Fruit fly (Drosophila melanogaster) whole organism, pupa: ENCODE measurements around the gene ase.
A peak's percentile ranks its signal among the peaks of the same experiment; 100 is the strongest.

Source experiments
- CG10348 ChIP-seq: fragments of 200-800 bp; sonication (Bioruptor generic); IDR thresholded peaks from 2 replicates; pipeline ENCODE4 v1.3.6; 2022; ENCODE audit warnings: missing biosample characterization, missing genetic modification characterization
- CG12605 ChIP-seq: fragments of 200-800 bp; sonication (Bioruptor generic); IDR thresholded peaks from 2 replicates; pipeline ENCODE4 v1.3.6; 2022; ENCODE audit warnings: missing biosample characterization, missing genetic modification characterization
- CG13204 ChIP-seq: fragments of 200-800 bp; sonication (Bioruptor generic); optimal IDR thresholded peaks from 2 replicates; lab custom pipeline; 2018; ENCODE audit warnings: missing biosample characterization, mild to moderate bottlenecking, missing genetic modification characterization, moderate library complexity
- CG14655 ChIP-seq: fragments of 200-800 bp; sonication (Bioruptor generic); optimal IDR thresholded peaks from 3 replicates; lab custom pipeline; 2017; ENCODE audit warnings: mild to moderate bottlenecking, missing biosample characterization, missing genetic modification reagents, missing genetic modification characterization
- CG15710 ChIP-seq: fragments of 200-800 bp; sonication (Bioruptor generic); optimal IDR thresholded peaks from 2 replicates; lab custom pipeline; 2018; ENCODE audit warnings: missing biosample characterization, mild to moderate bottlenecking, missing genetic modification characterization, moderate library complexity
- CG17806 ChIP-seq: fragments of 200-800 bp; sonication (Bioruptor generic); optimal IDR thresholded peaks from 2 replicates; lab custom pipeline; 2018; ENCODE audit warnings: missing biosample characterization, mild to moderate bottlenecking, missing genetic modification characterization, moderate library complexity
- CG32121 ChIP-seq: fragments of 200-800 bp; sonication (Bioruptor generic); IDR thresholded peaks from 2 replicates; pipeline ENCODE4 v1.3.6; 2022; ENCODE audit warnings: missing biosample characterization, missing genetic modification characterization
- CG34367 ChIP-seq: fragments of 200-800 bp; sonication (Bioruptor generic); optimal IDR thresholded peaks from 2 replicates; lab custom pipeline; 2018; ENCODE audit warnings: missing biosample characterization, mild to moderate bottlenecking, missing genetic modification characterization
- CG4496 ChIP-seq: fragments of 200-800 bp; sonication (Bioruptor generic); IDR thresholded peaks from 3 replicates; pipeline ENCODE4 v1.3.6; 2022; ENCODE audit warnings: missing biosample characterization, missing genetic modification characterization
- CG8159 ChIP-seq: fragments of 200-800 bp; sonication (Bioruptor generic); optimal IDR thresholded peaks from 3 replicates; lab custom pipeline; 2018; ENCODE audit warnings: missing biosample characterization, mild to moderate bottlenecking, missing genetic modification characterization, moderate library complexity
- CG8301 ChIP-seq: fragments of 200-800 bp; sonication (Bioruptor generic); optimal IDR thresholded peaks from 2 replicates; lab custom pipeline; 2018; ENCODE audit warnings: missing biosample characterization, mild to moderate bottlenecking, missing genetic modification characterization
- CG9948 ChIP-seq: fragments of 200-800 bp; sonication (Bioruptor generic); optimal IDR thresholded peaks from 2 replicates; lab custom pipeline; 2018; ENCODE audit warnings: missing biosample characterization, mild to moderate bottlenecking, missing genetic modification characterization, moderate library complexity
- D1 ChIP-seq: fragments of 200-800 bp; sonication (Bioruptor generic); optimal IDR thresholded peaks from 2 replicates; lab custom pipeline; 2018; ENCODE audit warnings: missing biosample characterization, mild to moderate bottlenecking, missing genetic modification characterization, moderate library complexity
- EcR ChIP-seq: fragments of 200-800 bp; sonication (Bioruptor generic); optimal IDR thresholded peaks from 3 replicates; lab custom pipeline; 2019; ENCODE audit warnings: missing biosample characterization, missing genetic modification characterization, mild to moderate bottlenecking, moderate library complexity, missing genetic modification reagents
- Ets98B ChIP-seq: fragments of 200-800 bp; sonication (Bioruptor generic); IDR thresholded peaks from 2 replicates; pipeline ENCODE4 v1.3.6; 2022; ENCODE audit warnings: missing biosample characterization, missing genetic modification characterization
- Pif1A ChIP-seq: fragments of 200-800 bp; sonication (Bioruptor generic); optimal IDR thresholded peaks from 3 replicates; lab custom pipeline; 2016; ENCODE audit warnings: missing biosample characterization, missing genetic modification characterization
- Pif1B ChIP-seq: fragments of 200-800 bp; sonication (Bioruptor generic); optimal IDR thresholded peaks from 3 replicates; lab custom pipeline; 2016; ENCODE audit warnings: missing biosample characterization, missing genetic modification characterization
- Snoo ChIP-seq: fragments of 200-800 bp; sonication (Bioruptor generic); optimal IDR thresholded peaks from 3 replicates; lab custom pipeline; 2017; ENCODE audit warnings: missing biosample characterization, mild to moderate bottlenecking, missing genetic modification characterization, inconsistent platforms
- fd96Ca ChIP-seq: fragments of 200-800 bp; sonication (Bioruptor generic); IDR thresholded peaks from 3 replicates; pipeline ENCODE4 v1.3.6; 2022; ENCODE audit warnings: missing biosample characterization, missing genetic modification characterization
- gl ChIP-seq: fragments of 200-800 bp; sonication (Bioruptor generic); optimal IDR thresholded peaks from 2 replicates; lab custom pipeline; 2018; ENCODE audit warnings: missing biosample characterization, mild to moderate bottlenecking, missing genetic modification characterization
- rn ChIP-seq: fragments of 200-800 bp; sonication (Bioruptor generic); IDR thresholded peaks from 2 replicates; pipeline ENCODE4 v1.3.6; 2022; ENCODE audit warnings: missing biosample characterization, missing genetic modification characterization

Gene ase

DNA sequence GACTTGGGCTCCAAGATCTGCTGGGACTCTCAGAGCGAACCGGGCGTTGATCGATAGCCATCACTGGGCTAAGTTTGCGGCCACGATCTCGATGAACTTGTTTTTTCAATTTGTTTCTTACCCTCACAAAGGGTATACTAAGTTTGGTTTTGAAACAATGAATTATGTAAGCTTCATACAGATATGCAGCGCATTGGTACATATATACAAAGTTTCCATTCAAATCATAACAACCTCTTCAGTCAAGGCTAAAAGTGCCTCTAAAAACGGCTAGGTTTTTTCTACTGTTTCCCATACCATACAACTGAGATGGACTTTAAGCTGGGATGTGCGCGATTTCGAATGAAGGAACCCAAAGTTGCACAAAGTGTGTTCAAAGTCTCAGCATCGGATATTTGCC lies 19.3 kb upstream of the ase start:
- no peak for TF ChIP-seq Ets98B (GFP tag; lab: Robert Waterston, UW)
- no peak for TF ChIP-seq fd96Ca (GFP tag; lab: Robert Waterston, UW)
- TF ChIP-seq CG8159 (tag; lab: Kevin White, UChicago), result peak; percentile 1

DNA sequence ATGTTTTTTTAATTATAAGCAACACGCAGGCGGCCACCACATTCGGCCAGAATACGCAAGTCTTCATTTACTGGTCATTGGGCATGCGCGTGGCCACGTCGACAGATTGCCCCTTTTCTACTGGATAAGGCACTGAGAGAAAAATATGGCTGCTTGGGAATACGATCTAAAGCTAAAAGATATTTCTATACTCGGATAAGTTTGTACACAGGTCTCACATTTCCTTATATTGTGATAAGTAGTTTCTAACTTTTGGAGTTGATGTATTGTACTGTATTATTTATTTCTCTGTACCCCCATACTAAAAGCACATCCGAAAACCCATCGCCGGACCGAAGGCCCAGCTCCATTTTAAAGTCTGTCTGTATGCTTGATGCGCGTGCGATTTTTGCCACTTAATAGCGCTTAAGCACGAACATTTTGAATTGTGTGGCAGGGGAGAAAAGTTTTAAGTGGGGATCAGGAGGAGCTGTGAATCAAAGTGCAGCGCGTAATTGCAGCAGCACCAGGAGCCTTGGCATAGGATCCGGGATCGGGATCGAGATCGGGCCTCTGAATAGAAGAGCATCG lies 16.5 kb upstream of the ase start:
- TF ChIP-seq CG9948 (tag; lab: Kevin White, UChicago) (peak; percentile 73), Ets98B (GFP tag; lab: Robert Waterston, UW) (no peak), CG14655 (GFP tag; lab: Kevin White, UChicago) (peak; percentile 61), fd96Ca (GFP tag; lab: Robert Waterston, UW) (no peak), Snoo (peak; percentile 40), Pif1B (GFP tag; lab: Kevin White, UChicago) (peak; percentile 70), D1 (tag; lab: Kevin White, UChicago) (peak; percentile 23), CG8159 (tag; lab: Kevin White, UChicago) (peak; percentile 80), CG12605 (no peak), CG10348 (GFP tag; lab: Robert Waterston, UW) (no peak), CG4496 (GFP tag; lab: Robert Waterston, UW) (peak; percentile 44; the same call in 1 of the 3 replicates), gl (tag; lab: Kevin White, UChicago) (peak; percentile 60), Pif1A (GFP tag; lab: Kevin White, UChicago) (peak; percentile 46), CG15710 (tag; lab: Kevin White, UChicago) (peak; percentile 78), CG32121 (GFP tag; lab: Robert Waterston, UW) (no peak), EcR (no peak), CG34367 (peak; percentile 74), CG17806 (tag; lab: Kevin White, UChicago) (peak; percentile 80), CG8301 (tag; lab: Kevin White, UChicago) (peak; percentile 28), CG13204 (peak; percentile 11), rn (GFP tag; lab: Robert Waterston, UW) (no peak)

DNA sequence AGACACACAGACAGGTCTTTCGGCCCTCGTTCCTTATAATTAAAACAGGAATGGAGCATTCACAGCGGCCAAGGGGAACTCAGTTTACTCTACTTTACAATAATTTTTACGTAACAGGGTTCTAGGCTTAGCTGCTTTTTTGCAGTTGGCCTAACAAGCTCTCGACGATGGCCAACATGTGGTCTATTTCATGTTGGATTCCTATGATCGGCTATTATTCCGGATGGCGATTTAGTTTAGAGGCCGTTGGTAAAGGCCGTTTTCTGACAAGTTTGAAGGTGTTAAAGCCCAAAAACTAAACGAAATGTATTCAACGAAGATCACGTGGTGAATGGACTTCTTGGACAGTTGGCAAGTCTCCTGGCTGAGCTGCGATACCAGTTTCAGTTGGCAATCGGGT lies 14.5 kb upstream of the ase start:
- TF ChIP-seq EcR (peak; percentile 44), CG12605 (no peak), CG4496 (GFP tag; lab: Robert Waterston, UW) (no peak), CG14655 (GFP tag; lab: Kevin White, UChicago) (peak; percentile 13), Pif1B (GFP tag; lab: Kevin White, UChicago) (no peak), CG10348 (GFP tag; lab: Robert Waterston, UW) (no peak), CG13204 (no peak), CG8159 (tag; lab: Kevin White, UChicago) (peak; percentile 51), Snoo (peak; percentile 38), CG15710 (tag; lab: Kevin White, UChicago) (peak; percentile 40), gl (tag; lab: Kevin White, UChicago) (no peak), Ets98B (GFP tag; lab: Robert Waterston, UW) (no peak), CG32121 (GFP tag; lab: Robert Waterston, UW) (no peak), CG9948 (tag; lab: Kevin White, UChicago) (peak; percentile 1), CG17806 (tag; lab: Kevin White, UChicago) (no peak), CG8301 (tag; lab: Kevin White, UChicago) (peak; percentile 17), CG34367 (no peak)
- TF ChIP-seq, all 21 proteins: peak for 7

DNA sequence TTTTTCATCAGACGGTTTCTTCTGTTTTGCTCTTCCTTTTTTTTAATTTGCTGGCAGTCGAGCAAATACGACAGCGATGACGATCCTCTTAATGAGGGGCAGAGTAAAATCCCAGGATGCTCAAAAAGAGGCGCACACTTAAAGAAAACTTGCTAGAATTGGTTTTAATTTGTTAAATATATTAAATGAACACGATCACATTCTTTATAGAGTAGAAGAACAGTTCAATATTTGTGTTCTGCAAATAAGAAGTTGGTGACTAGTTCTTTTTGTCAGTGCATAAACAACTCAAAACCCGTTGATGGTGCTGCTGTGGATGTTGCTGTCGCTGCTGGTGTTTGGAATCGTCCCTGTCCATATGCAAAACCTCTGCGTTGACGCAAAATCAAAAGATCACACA lies 12.3 kb upstream of the ase start:
- TF ChIP-seq Pif1B (GFP tag; lab: Kevin White, UChicago), result peak; percentile 62
- TF ChIP-seq CG10348 (GFP tag; lab: Robert Waterston, UW), result no peak
- no peak for TF ChIP-seq D1 (tag; lab: Kevin White, UChicago)
- peak; percentile 73 for TF ChIP-seq CG8159 (tag; lab: Kevin White, UChicago)
- no peak for TF ChIP-seq CG32121 (GFP tag; lab: Robert Waterston, UW)
- peak; percentile 49 for TF ChIP-seq CG8301 (tag; lab: Kevin White, UChicago)
- peak; percentile 66 for TF ChIP-seq CG34367
- TF ChIP-seq CG4496 (GFP tag; lab: Robert Waterston, UW), result peak; percentile 41; the same call in 1 of the 3 replicates
- TF ChIP-seq rn (GFP tag; lab: Robert Waterston, UW), result no peak
- peak; percentile 61 for TF ChIP-seq CG9948 (tag; lab: Kevin White, UChicago)
- TF ChIP-seq CG15710 (tag; lab: Kevin White, UChicago), result peak; percentile 69
- TF ChIP-seq Pif1A (GFP tag; lab: Kevin White, UChicago), result peak; percentile 74
- TF ChIP-seq gl (tag; lab: Kevin White, UChicago), result peak; percentile 37
- TF ChIP-seq CG13204, result peak; percentile 1
- TF ChIP-seq CG14655 (GFP tag; lab: Kevin White, UChicago), result peak; percentile 72
- 0 out of 2 replicates have a peak, but pooled peaks have one; percentile 19 for TF ChIP-seq CG12605
- TF ChIP-seq Snoo, result peak; percentile 57
- peak; percentile 71 for TF ChIP-seq CG17806 (tag; lab: Kevin White, UChicago)

DNA sequence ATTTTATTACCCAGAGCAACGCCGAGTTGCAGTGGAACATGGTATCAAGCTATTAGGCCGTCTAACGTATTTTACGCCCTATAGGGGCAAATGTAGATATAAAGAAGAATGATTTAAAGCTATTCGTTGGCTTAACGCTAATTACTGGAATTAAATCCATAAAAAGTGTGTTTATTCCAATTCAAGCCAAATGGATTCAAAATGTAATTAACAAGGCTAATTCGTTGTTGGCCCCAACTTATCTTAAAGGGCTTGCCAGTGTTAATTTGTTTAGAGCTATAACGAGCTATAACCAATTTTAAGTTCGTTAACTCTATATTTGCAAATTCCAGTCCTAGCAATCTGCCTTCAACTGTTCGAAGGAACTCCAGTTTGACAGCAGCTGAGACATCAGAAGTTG lies 11.6 kb upstream of the ase start:
- no peak for TF ChIP-seq CG17806 (tag; lab: Kevin White, UChicago)

DNA sequence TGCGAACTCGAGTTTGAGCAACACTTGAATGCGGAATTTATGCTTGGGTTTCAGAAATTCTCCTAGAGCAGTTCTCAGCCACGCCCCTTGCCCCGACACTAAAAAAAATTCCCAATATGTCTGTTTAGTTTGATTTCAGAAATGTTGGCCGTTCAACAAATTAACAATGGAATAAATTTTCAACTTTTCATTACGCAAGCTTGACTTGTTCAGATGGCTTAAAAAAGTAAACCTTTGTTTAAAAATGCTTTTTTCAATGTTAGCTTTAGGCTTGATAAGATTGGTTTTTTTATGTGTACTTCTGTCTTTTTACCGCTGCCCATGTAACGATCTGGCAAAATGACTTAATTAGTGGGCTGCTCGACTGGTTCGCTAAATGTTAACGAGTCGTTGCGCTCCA lies 7.8 kb upstream of the ase start:
- TF ChIP-seq CG14655 (GFP tag; lab: Kevin White, UChicago) (peak; percentile 18), CG8301 (tag; lab: Kevin White, UChicago) (no peak), CG4496 (GFP tag; lab: Robert Waterston, UW) (no peak), Ets98B (GFP tag; lab: Robert Waterston, UW) (no peak), CG10348 (GFP tag; lab: Robert Waterston, UW) (no peak), Pif1A (GFP tag; lab: Kevin White, UChicago) (no peak), CG12605 (no peak), rn (GFP tag; lab: Robert Waterston, UW) (no peak), D1 (tag; lab: Kevin White, UChicago) (no peak), fd96Ca (GFP tag; lab: Robert Waterston, UW) (no peak), CG34367 (peak; percentile 32), gl (tag; lab: Kevin White, UChicago) (peak; percentile 17), CG8159 (tag; lab: Kevin White, UChicago) (peak; percentile 68), EcR (no peak), CG13204 (no peak), CG15710 (tag; lab: Kevin White, UChicago) (peak; percentile 62), CG32121 (GFP tag; lab: Robert Waterston, UW) (no peak), CG9948 (tag; lab: Kevin White, UChicago) (peak; percentile 38), Snoo (no peak), CG17806 (tag; lab: Kevin White, UChicago) (peak; percentile 50)
- TF ChIP-seq, all 21 proteins: peak for 7
